Fruit fly (Drosophila melanogaster): ENCODE results near the gene CG13692.

CG13692 gene

DNA sequence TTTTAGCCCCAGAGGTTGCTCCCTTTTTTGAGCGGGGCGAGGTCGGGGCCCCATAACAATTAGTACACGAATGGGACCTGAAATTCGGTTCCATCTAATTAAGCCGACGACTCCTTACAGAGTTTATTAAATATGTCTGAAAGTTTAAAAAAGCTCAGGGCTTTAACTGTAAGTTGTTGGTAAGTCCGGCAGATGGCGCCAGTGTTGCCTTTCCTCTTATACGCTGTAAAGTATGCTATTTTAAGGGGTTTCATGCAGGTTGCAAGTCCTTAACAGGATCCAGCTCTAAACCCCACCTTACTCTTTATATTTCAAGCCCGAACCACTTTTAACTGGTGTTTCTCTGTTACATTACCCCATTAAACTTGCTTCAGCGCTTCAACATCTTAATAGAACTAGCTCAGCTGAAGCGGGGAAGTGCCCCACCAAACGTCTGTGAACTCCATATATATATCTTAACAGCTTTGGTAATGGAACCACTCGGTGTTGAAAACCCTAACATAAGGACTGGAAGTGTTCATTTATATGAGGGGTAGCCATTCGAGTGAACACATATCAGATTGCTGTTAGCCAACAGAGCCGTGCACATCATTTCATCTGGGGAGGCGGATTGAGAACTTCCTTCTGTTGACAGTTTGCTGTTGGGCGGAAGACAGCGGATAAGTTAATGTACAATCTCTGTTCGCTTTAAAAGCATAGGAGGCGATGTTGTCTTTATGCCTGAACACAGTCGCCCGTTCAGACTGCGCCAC lies 26.0 kb upstream of the CG13692 start:
- TF ChIP-seq CG15073 (GFP tag; optimal IDR thresholded peaks at IDR 0.05) = no peak
- no peak for TF ChIP-seq prd (optimal IDR thresholded peaks at IDR 0.05)
- no peak for TF ChIP-seq prd (GFP tag; IDR thresholded peaks at IDR 0.05)
- TF ChIP-seq her (GFP tag; optimal IDR thresholded peaks at IDR 0.05) = no peak
- no peak for TF ChIP-seq tio (GFP tag; optimal IDR thresholded peaks at IDR 0.05)
- TF ChIP-seq tin (GFP tag; optimal IDR thresholded peaks at IDR 0.05) = no peak
- no peak for TF ChIP-seq CG8765 (GFP tag; IDR thresholded peaks at IDR 0.05)
- no peak for TF ChIP-seq Xbp1 (GFP tag; optimal IDR thresholded peaks at IDR 0.05)
- TF ChIP-seq abd-A (tag; optimal IDR thresholded peaks at IDR 0.05) = peak; percentile 84
- no peak for TF ChIP-seq CG2199 (GFP tag; IDR thresholded peaks at IDR 0.05)
- no peak for TF ChIP-seq CrebB (tag; optimal IDR thresholded peaks at IDR 0.05)
- TF ChIP-seq CG7963 (GFP tag; IDR thresholded peaks at IDR 0.05; ENCODE audit: partially characterized antibody) = no peak
- TF ChIP-seq Rfx (GFP tag; IDR thresholded peaks at IDR 0.05) = 0 out of 2 replicates have a peak, but pooled peaks have one; percentile 13
- 0 out of 3 replicates have a peak, but pooled peaks have one; percentile 23 for TF ChIP-seq zfh1 (GFP tag; IDR thresholded peaks at IDR 0.05)
- TF ChIP-seq CG1603 (tag; optimal IDR thresholded peaks at IDR 0.05) = no peak
- no peak for TF ChIP-seq sna (GFP tag; IDR thresholded peaks at IDR 0.05; ENCODE audit: partially characterized antibody)
- TF ChIP-seq fu2 (GFP tag; optimal IDR thresholded peaks at IDR 0.05) = no peak
- TF ChIP-seq CG30020 (tag; optimal IDR thresholded peaks at IDR 0.05) = no peak
- no peak for TF ChIP-seq disco-r (GFP tag; optimal IDR thresholded peaks at IDR 0.05)
- no peak for TF ChIP-seq CG4424 (GFP tag; optimal IDR thresholded peaks at IDR 0.05)
- no peak for TF ChIP-seq CG18619 (GFP tag; optimal IDR thresholded peaks at IDR 0.05)
- TF ChIP-seq mld (GFP tag; IDR thresholded peaks at IDR 0.05; ENCODE audit: partially characterized antibody) = no peak
- peak; percentile 96 for TF ChIP-seq CG5180 (GFP tag; optimal IDR thresholded peaks at IDR 0.05)
- no peak for TF ChIP-seq Lhr (GFP tag; optimal IDR thresholded peaks at IDR 0.05)
- peak; percentile 31 for TF ChIP-seq Deaf1 (tag; optimal IDR thresholded peaks at IDR 0.05)
- no peak for TF ChIP-seq danr (GFP tag; IDR thresholded peaks at IDR 0.05)
- TF ChIP-seq ERR (GFP tag; optimal IDR thresholded peaks at IDR 0.05) = no peak
- TF ChIP-seq E2f1 (GFP tag; IDR thresholded peaks at IDR 0.05) = no peak
- TF ChIP-seq Hsf (GFP tag; optimal IDR thresholded peaks at IDR 0.05) = no peak
- TF ChIP-seq salm (tag; optimal IDR thresholded peaks at IDR 0.05) = no peak
- TF ChIP-seq CTCF (GFP tag; optimal IDR thresholded peaks at IDR 0.05) = peak; percentile 90
- TF ChIP-seq Scr (GFP tag; IDR thresholded peaks at IDR 0.05; ENCODE audit: partially characterized antibody) = no peak
- no peak for TF ChIP-seq CG13123 (GFP tag; optimal IDR thresholded peaks at IDR 0.05)
- TF ChIP-seq CG13894 (tag; optimal IDR thresholded peaks at IDR 0.05) = no peak
- no peak for TF ChIP-seq grau (tag; optimal IDR thresholded peaks at IDR 0.05)
- TF ChIP-seq slp2 (GFP tag; optimal IDR thresholded peaks at IDR 0.05) = no peak
- TF ChIP-seq CG42726 (GFP tag; IDR thresholded peaks at IDR 0.05; ENCODE audit: partially characterized antibody) = no peak
- no peak for TF ChIP-seq CG17568 (GFP tag; optimal IDR thresholded peaks at IDR 0.05)
- TF ChIP-seq ase (GFP tag; IDR thresholded peaks at IDR 0.05) = no peak
- TF ChIP-seq CG16815 (GFP tag; optimal IDR thresholded peaks at IDR 0.05) = no peak
- TF ChIP-seq croc (GFP tag; conservative IDR thresholded peaks at IDR 0.05) = no peak

DNA sequence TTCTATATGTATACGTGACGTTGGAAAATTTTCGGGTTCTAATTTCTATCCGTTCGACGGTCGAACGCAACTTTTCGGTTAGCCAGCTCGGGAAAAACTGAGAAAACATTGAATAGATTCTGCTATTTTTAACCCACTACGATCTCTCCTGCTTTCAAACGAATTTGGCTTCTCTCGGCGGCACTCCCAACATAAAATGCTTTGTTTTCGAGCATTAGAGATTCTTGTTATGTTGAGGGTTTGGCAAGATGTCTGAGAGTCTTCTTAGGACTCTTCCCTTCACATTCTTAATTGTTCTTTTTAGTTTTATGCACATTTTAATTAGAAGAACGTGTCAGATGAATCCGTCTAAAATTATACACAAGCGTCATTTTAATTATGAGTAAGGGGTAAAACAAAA lies 19.5 kb upstream of the CG13692 start, which contains the start of gene CG4213:
Gene CG4213, minus strand, starts transcription at position 101 of the 400 bp plus-strand sequence.
- TF ChIP-seq Trl (optimal IDR thresholded peaks at IDR 0.05) = peak in 1 of 2 experiments; percentile 29
- TF ChIP-seq Trl (GFP tag; optimal IDR thresholded peaks at IDR 0.05) = no peak
- peak; percentile 21 for TF ChIP-seq CG12769 (tag; optimal IDR thresholded peaks at IDR 0.05)
- TF ChIP-seq Mrtf (GFP tag; IDR thresholded peaks at IDR 0.05) = no peak
- TF ChIP-seq sens (GFP tag) = peak; percentile 35
- TF ChIP-seq CG18262 (tag; optimal IDR thresholded peaks at IDR 0.05) = no peak
- TF ChIP-seq chinmo (GFP tag; IDR thresholded peaks at IDR 0.05; ENCODE audit: partially characterized antibody) = 0 out of 4 replicates have a peak, but pooled peaks have one; percentile 4

Data from whole organism, embryonic.